Worm (Caenorhabditis elegans): ENCODE measurements around the gene srh-18.
A peak's percentile ranks its signal among the peaks of the same experiment; 100 is the strongest.

The srh-18 gene

DNA sequence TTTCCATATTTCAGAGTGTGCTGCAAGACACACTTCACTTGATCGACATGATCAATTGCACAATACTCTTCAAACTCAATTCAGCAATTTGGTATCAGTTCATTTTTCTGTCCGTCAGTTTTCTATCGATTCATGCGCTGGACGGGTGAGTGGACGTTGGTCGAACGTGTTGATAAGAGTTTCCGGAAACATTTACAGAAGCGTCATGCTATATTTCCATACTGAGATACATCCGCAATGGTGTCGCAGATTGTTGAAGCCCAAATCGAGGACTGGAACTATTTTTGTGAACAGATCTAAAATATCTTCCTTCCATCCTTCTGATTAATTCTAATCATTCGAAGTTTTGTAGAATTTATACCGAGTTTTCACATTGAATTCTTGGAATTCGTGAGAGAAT is 51.4 kb downstream of the srh-18 start:
- TF ChIP-seq isw-1 (GFP tag; IDR thresholded peaks at IDR 0.05) (no peak), unc-130 (tag; optimal IDR thresholded peaks at IDR 0.05) (no peak), jun-1 (tag; optimal IDR thresholded peaks at IDR 0.05) (no peak), egl-27 (tag; optimal IDR thresholded peaks at IDR 0.05) (no peak), ets-5 (GFP tag; IDR thresholded peaks at IDR 0.05) (no peak), dsc-1 (tag; optimal IDR thresholded peaks at IDR 0.05) (no peak), zip-4 (GFP tag; optimal IDR thresholded peaks at IDR 0.05) (no peak), nhr-20 (tag; optimal IDR thresholded peaks at IDR 0.05) (no peak), tlp-1 (tag; optimal IDR thresholded peaks at IDR 0.05) (no peak), grh-1 (GFP tag; IDR thresholded peaks at IDR 0.05) (peak; percentile 16; the same call in 1 of the 2 replicates), Y116A8C.19 (tag; optimal IDR thresholded peaks at IDR 0.05; ENCODE audit: borderline replicate concordance) (no peak), nhr-19 (GFP tag; conservative IDR thresholded peaks at IDR 0.05) (no peak), efl-1 (optimal IDR thresholded peaks at IDR 0.05) (no peak), efl-1 (GFP tag; optimal IDR thresholded peaks at IDR 0.05 in 1 of 2) (peak in 1 of 2 experiments; percentile 93), elt-2 (tag; optimal IDR thresholded peaks at IDR 0.05) (peak; percentile 81), sptf-1 (tag; optimal IDR thresholded peaks at IDR 0.05) (no peak), ceh-88 (GFP tag; IDR thresholded peaks at IDR 0.05) (no peak), nhr-28 (tag; optimal IDR thresholded peaks at IDR 0.05) (no peak), nhr-85 (tag) (no peak), nhr-71 (tag; optimal IDR thresholded peaks at IDR 0.05) (no peak), rnt-1 (tag; optimal IDR thresholded peaks at IDR 0.05) (no peak), lin-35 (GFP tag; optimal IDR thresholded peaks at IDR 0.05) (peak in 1 of 2 experiments; percentile 0), lsy-2 (tag; optimal IDR thresholded peaks at IDR 0.05) (no peak), zag-1 (tag; optimal IDR thresholded peaks at IDR 0.05) (no peak), blmp-1 (tag; optimal IDR thresholded peaks at IDR 0.05) (no peak)
